Fruit fly (Drosophila melanogaster) whole organism, embryonic: ENCODE measurements around the gene Prx1.

Source experiments
- BEAF-32 ChIP-seq: fragments of 200-800 bp; sonication (Bioruptor generic); optimal IDR thresholded peaks from 3 replicates; lab custom pipeline; 2017; ENCODE audit warnings: missing biosample characterization, missing genetic modification characterization, mild to moderate bottlenecking, moderate library complexity, missing genetic modification reagents
- Bgb ChIP-seq: fragments of 200-800 bp; sonication (Bioruptor generic); IDR thresholded peaks from 2 replicates; pipeline ENCODE4 v1.3.6; 2022; ENCODE audit warnings: missing biosample characterization, missing genetic modification characterization; ENCODE audit not compliant: partially characterized antibody
- CG10366 ChIP-seq: fragments of 200-800 bp; sonication (Bioruptor generic); IDR thresholded peaks from 2 replicates; pipeline ENCODE4 v1.3.6; 2022; ENCODE audit warnings: missing biosample characterization, missing genetic modification characterization
- CG10543 ChIP-seq: fragments of 200-800 bp; sonication (Bioruptor generic); optimal IDR thresholded peaks from 3 replicates; lab custom pipeline; 2017; ENCODE audit warnings: missing biosample characterization, mild to moderate bottlenecking, missing genetic modification characterization, moderate library complexity
- CG12071 ChIP-seq: fragments of 200-800 bp; sonication (Bioruptor generic); optimal IDR thresholded peaks from 3 replicates; lab custom pipeline; 2018; ENCODE audit warnings: missing biosample characterization, mild to moderate bottlenecking, missing genetic modification characterization
- CG12659 ChIP-seq: fragments of 200-800 bp; sonication (Bioruptor generic); optimal IDR thresholded peaks from 3 replicates; lab custom pipeline; 2017; ENCODE audit warnings: mild to moderate bottlenecking, missing biosample characterization, missing genetic modification reagents, missing genetic modification characterization
- CG12942 ChIP-seq: fragments of 200-800 bp; sonication (Bioruptor generic); optimal IDR thresholded peaks from 3 replicates; lab custom pipeline; 2016; ENCODE audit warnings: missing biosample characterization, missing genetic modification characterization
- CG14441 ChIP-seq: fragments of 200-800 bp; sonication (Bioruptor generic); IDR thresholded peaks from 2 replicates; pipeline ENCODE4 v1.3.6; 2022; ENCODE audit warnings: missing biosample characterization, missing genetic modification characterization
- CG14860 ChIP-seq: fragments of 200-800 bp; sonication (Bioruptor generic); IDR thresholded peaks from 3 replicates; pipeline ENCODE4 v1.3.6; 2022; ENCODE audit warnings: missing biosample characterization, missing genetic modification characterization; ENCODE audit not compliant: partially characterized antibody
- CG2678 ChIP-seq: fragments of 200-800 bp; sonication (Bioruptor generic); optimal IDR thresholded peaks from 3 replicates; lab custom pipeline; 2019; ENCODE audit warnings: missing biosample characterization, mild to moderate bottlenecking, missing genetic modification characterization, moderate library complexity
- CG42726 ChIP-seq: fragments of 200-800 bp; sonication (Bioruptor generic); IDR thresholded peaks from 2 replicates; pipeline ENCODE4 v1.3.6; 2022; ENCODE audit warnings: missing biosample characterization, missing genetic modification characterization; ENCODE audit not compliant: partially characterized antibody
- CG4707 ChIP-seq: fragments of 200-800 bp; sonication (Bioruptor generic); optimal IDR thresholded peaks from 2 replicates; lab custom pipeline; 2018; ENCODE audit warnings: missing biosample characterization, mild to moderate bottlenecking, missing genetic modification characterization, moderate library complexity
- CG8281 ChIP-seq: fragments of 200-800 bp; sonication (Bioruptor generic); optimal IDR thresholded peaks from 2 replicates; lab custom pipeline; 2018; ENCODE audit warnings: missing biosample characterization, mild to moderate bottlenecking, missing genetic modification characterization, moderate library complexity
- CG8388 ChIP-seq: fragments of 200-800 bp; sonication (Bioruptor generic); optimal IDR thresholded peaks from 2 replicates; lab custom pipeline; 2019; ENCODE audit warnings: missing biosample characterization, mild to moderate bottlenecking, missing genetic modification characterization, moderate library complexity
- HLH3B ChIP-seq: fragments of 200-800 bp; sonication (Bioruptor generic); IDR thresholded peaks from 2 replicates; pipeline ENCODE4 v1.3.6; 2022; ENCODE audit warnings: missing biosample characterization, missing genetic modification characterization
- HLH54F ChIP-seq: fragments of 200-800 bp; sonication (Bioruptor generic); optimal IDR thresholded peaks from 3 replicates; lab custom pipeline; 2016; ENCODE audit warnings: missing biosample characterization, missing genetic modification characterization
- Jarid2 ChIP-seq: fragments of 200-800 bp; sonication (Bioruptor generic); optimal IDR thresholded peaks from 3 replicates; lab custom pipeline; 2017; ENCODE audit warnings: mild to moderate bottlenecking, missing biosample characterization, missing genetic modification reagents, missing genetic modification characterization
- NFAT ChIP-seq: fragments of 200-800 bp; sonication (Bioruptor generic); IDR thresholded peaks from 2 replicates; pipeline ENCODE4 v1.3.6; 2022; ENCODE audit warnings: missing biosample characterization, missing genetic modification characterization
- Ravus ChIP-seq: fragments of 200-800 bp; sonication (Bioruptor generic); IDR thresholded peaks from 2 replicates; pipeline ENCODE4 v1.3.6; 2022; ENCODE audit warnings: missing biosample characterization, missing genetic modification characterization
- Trl ChIP-seq, 3 experiments: fragments of >200 bp in 2 of 3; fragments of 200-800 bp in 1 of 3; sonication (Bioruptor generic) in 1 of 3; optimal IDR thresholded peaks; 2 replicates in 1 of 3; 3 replicates in 2 of 3; lab custom pipeline; 2016 to 2017; ENCODE audit warnings: missing biosample characterization in 1 of 3, missing genetic modification characterization in 1 of 3
- ato ChIP-seq: fragments of 200-800 bp; sonication (Bioruptor generic); IDR thresholded peaks from 2 replicates; pipeline ENCODE4 v1.3.6; 2022; ENCODE audit warnings: missing biosample characterization, missing genetic modification characterization; ENCODE audit not compliant: partially characterized antibody
- bcd ChIP-seq: fragments of 200-800 bp; sonication (Bioruptor generic); optimal IDR thresholded peaks from 2 replicates; lab custom pipeline; 2017; ENCODE audit warnings: missing biosample characterization, mild to moderate bottlenecking, missing genetic modification characterization
- caup ChIP-seq: fragments of 200-800 bp; sonication (Bioruptor generic); optimal IDR thresholded peaks from 3 replicates; lab custom pipeline; 2017; ENCODE audit warnings: missing biosample characterization, mild to moderate bottlenecking, missing genetic modification characterization, moderate library complexity; ENCODE audit not compliant: severe bottlenecking
- cg ChIP-seq: fragments of 200-800 bp; sonication (Bioruptor generic); optimal IDR thresholded peaks from 3 replicates; lab custom pipeline; 2019; ENCODE audit warnings: missing biosample characterization, mild to moderate bottlenecking, missing genetic modification characterization, moderate library complexity
- chm ChIP-seq: fragments of 200-800 bp; sonication (Bioruptor generic); IDR thresholded peaks from 2 replicates; pipeline ENCODE4 v1.3.6; 2022; ENCODE audit warnings: missing biosample characterization, missing genetic modification characterization
- dysf ChIP-seq: fragments of 200-800 bp; sonication (Bioruptor generic); IDR thresholded peaks from 3 replicates; pipeline ENCODE4 v1.3.6; 2022; ENCODE audit warnings: missing biosample characterization, missing genetic modification characterization
- fd64A ChIP-seq: fragments of 200-800 bp; sonication (Bioruptor generic); optimal IDR thresholded peaks from 3 replicates; lab custom pipeline; 2018; ENCODE audit warnings: missing biosample characterization, mild to moderate bottlenecking, missing genetic modification characterization
- fd96Cb ChIP-seq: fragments of 200-800 bp; sonication (Bioruptor generic); optimal IDR thresholded peaks from 2 replicates; lab custom pipeline; 2018; ENCODE audit warnings: missing biosample characterization, mild to moderate bottlenecking, missing genetic modification characterization, moderate library complexity
- gro ChIP-seq: fragments of 200-800 bp; sonication (Bioruptor generic); optimal IDR thresholded peaks from 2 replicates; lab custom pipeline; 2016; ENCODE audit warnings: missing biosample characterization, missing genetic modification characterization
- gt ChIP-seq: fragments of 200-800 bp; sonication (Bioruptor generic); IDR thresholded peaks from 2 replicates; pipeline ENCODE4 v1.3.6; 2022; ENCODE audit warnings: missing biosample characterization, missing genetic modification characterization
- odd ChIP-seq: fragments of 200-800 bp; sonication (Bioruptor generic); optimal IDR thresholded peaks from 2 replicates; lab custom pipeline; 2017; ENCODE audit warnings: missing biosample characterization, mild to moderate bottlenecking, missing genetic modification characterization
- onecut ChIP-seq: fragments of 200-800 bp; sonication (Bioruptor generic); IDR thresholded peaks from 2 replicates; pipeline ENCODE4 v1.3.6; 2022; ENCODE audit warnings: missing biosample characterization, missing genetic modification characterization
- pho ChIP-seq: fragments of 200-800 bp; sonication (Bioruptor generic); optimal IDR thresholded peaks from 2 replicates; lab custom pipeline; 2016; ENCODE audit warnings: missing biosample characterization, missing genetic modification characterization
- prd ChIP-seq, 3 experiments: fragments of >200 bp in 2 of 3; fragments of 200-800 bp in 1 of 3; sonication (Bioruptor generic) in 1 of 3; optimal IDR thresholded peaks in 2 of 3; IDR thresholded peaks in 1 of 3; 2 replicates in 2 of 3; 3 replicates in 1 of 3; pipeline versions ENCODE4 v1.3.6 to Lab custom; 2017 to 2022; ENCODE audit warnings: missing biosample characterization in 1 of 3, missing genetic modification characterization in 1 of 3
- ranshi ChIP-seq: fragments of 200-800 bp; sonication (Bioruptor generic); IDR thresholded peaks from 2 replicates; pipeline ENCODE4 v1.3.6; 2022; ENCODE audit warnings: missing biosample characterization, missing genetic modification characterization
- shn ChIP-seq: fragments of 200-800 bp; sonication (Bioruptor generic); optimal IDR thresholded peaks from 3 replicates; lab custom pipeline; 2016; ENCODE audit warnings: missing biosample characterization, missing genetic modification characterization
- zen ChIP-seq: fragments of 200-800 bp; sonication (Bioruptor generic); optimal IDR thresholded peaks from 3 replicates; lab custom pipeline; 2018; ENCODE audit warnings: missing biosample characterization, mild to moderate bottlenecking, missing genetic modification characterization, moderate library complexity
- zen2 ChIP-seq: fragments of 200-800 bp; sonication (Bioruptor generic); IDR thresholded peaks from 3 replicates; pipeline ENCODE4 v1.3.6; 2022; ENCODE audit warnings: missing biosample characterization, missing genetic modification characterization; ENCODE audit not compliant: partially characterized antibody

Gene Prx1

DNA sequence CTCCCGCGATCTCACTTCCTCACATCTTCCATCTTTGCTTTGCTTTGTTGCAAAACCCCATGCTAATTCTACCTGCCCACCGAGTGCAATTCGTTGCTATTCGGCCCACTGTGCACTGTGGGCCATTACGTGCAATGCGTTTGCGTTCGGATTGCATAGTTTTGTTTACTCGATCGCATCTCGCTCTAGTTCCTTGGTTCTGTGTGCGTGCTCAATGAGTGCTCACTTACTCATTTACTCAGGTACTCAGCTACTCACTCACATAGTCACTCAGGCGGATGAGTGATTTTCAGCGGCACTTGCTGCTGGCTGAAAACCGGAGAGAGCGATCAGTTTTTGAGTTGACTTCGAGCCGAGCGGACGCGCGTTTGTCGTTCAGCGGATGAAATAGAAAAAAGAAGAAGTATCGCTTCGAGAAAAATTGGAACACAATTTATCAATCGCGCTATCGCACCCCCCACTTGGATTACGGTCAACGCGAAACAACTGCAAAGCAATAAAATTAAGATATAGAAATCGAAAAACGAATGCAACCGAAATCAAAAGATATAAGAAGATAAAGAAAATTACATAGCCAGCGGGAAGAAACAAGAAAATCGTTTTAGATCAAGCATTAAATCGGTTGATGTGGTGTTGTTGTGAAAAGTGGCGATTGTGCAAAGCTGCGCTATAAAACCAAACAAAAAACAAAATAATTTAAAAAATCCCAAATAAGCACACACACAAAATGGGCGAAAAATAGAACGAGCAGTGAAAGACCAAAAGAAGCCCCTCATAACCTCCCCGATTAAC lies 27.8 kb downstream of the Prx1 start, which contains the start of gene Tollo (continued):
- TF ChIP-seq CG10543 (GFP tag; lab: Kevin White, UChicago) (no peak), CG8388 (GFP tag; lab: Kevin White, UChicago) (no peak), HLH54F (peak; percentile 12), CG42726 (peak; percentile 87), CG12659 (no peak), odd (no peak), Trl (optimal IDR thresholded peaks at IDR 0.05; lab: Kevin White, UChicago) (peak; percentile 65 to 76), Trl (GFP tag; optimal IDR thresholded peaks at IDR 0.05; lab: Kevin White, UChicago) (peak; percentile 22), Jarid2 (GFP tag; lab: Kevin White, UChicago) (peak; percentile 100), zen (tag; lab: Kevin White, UChicago) (peak; percentile 70), fd64A (GFP tag; lab: Kevin White, UChicago) (no peak), ato (GFP tag; lab: Robert Waterston, UW) (peak; percentile 71; the same call in 1 of the 2 replicates), CG10366 (GFP tag; lab: Robert Waterston, UW) (peak; percentile 39; the same call in 1 of the 2 replicates), CG8281 (peak; percentile 45), chm (GFP tag; lab: Robert Waterston, UW) (peak; percentile 92), BEAF-32 (GFP tag; lab: Kevin White, UChicago) (no peak), ranshi (peak; percentile 4; the same call in 1 of the 2 replicates), caup (peak; percentile 4), cg (GFP tag; lab: Kevin White, UChicago) (peak; percentile 8), pho (GFP tag; lab: Kevin White, UChicago) (peak; percentile 51), dysf (GFP tag; lab: Robert Waterston, UW) (peak; percentile 61), CG14860 (GFP tag; lab: Robert Waterston, UW) (peak; percentile 66; the same call in 2 of the 3 replicates), CG4707 (GFP tag; lab: Kevin White, UChicago) (peak; percentile 100), gt (GFP tag; lab: Robert Waterston, UW) (peak; percentile 61), bcd (GFP tag; lab: Kevin White, UChicago) (peak; percentile 42), gro (GFP tag; lab: Kevin White, UChicago) (peak; percentile 27), CG14441 (GFP tag; lab: Robert Waterston, UW) (peak; percentile 40; the same call in 1 of the 2 replicates), CG12071 (GFP tag; lab: Kevin White, UChicago) (peak; percentile 33), onecut (GFP tag; lab: Robert Waterston, UW) (0 out of 2 replicates have a peak, but pooled peaks have one; percentile 7), Bgb (GFP tag; lab: Robert Waterston, UW) (peak; percentile 82), fd96Cb (tag; lab: Kevin White, UChicago) (no peak), shn (GFP tag; lab: Kevin White, UChicago) (peak; percentile 67), HLH3B (GFP tag; lab: Robert Waterston, UW) (peak; percentile 46; the same call in 1 of the 2 replicates), prd (optimal IDR thresholded peaks at IDR 0.05; lab: Kevin White, UChicago) (no peak), prd (GFP tag; IDR thresholded peaks at IDR 0.05; lab: Robert Waterston, UW) (peak; percentile 69; the same call in 2 of the 3 replicates), zen2 (GFP tag; lab: Robert Waterston, UW) (peak; percentile 56; the same call in 2 of the 3 replicates), CG12942 (GFP tag; lab: Kevin White, UChicago) (no peak), CG2678 (tag; lab: Kevin White, UChicago) (no peak), NFAT (GFP tag; lab: Robert Waterston, UW) (peak; percentile 34; the same call in 1 of the 2 replicates), Ravus (GFP tag; lab: Robert Waterston, UW) (no peak)
